Worm (Caenorhabditis elegans) whole organism, L4 larva: Measurements from ENCODE around the gene K08C7.7.

Source experiments
- D1046.2 ChIP-seq: fragments of 200-800 bp; sonication (Bioruptor generic); IDR thresholded peaks from 2 replicates; pipeline ENCODE4 v1.3.6; 2022; ENCODE audit warnings: missing genetic modification characterization, missing compliant biosample characterization
- F37D6.2 ChIP-seq: sonication (generic microtip); optimal IDR thresholded peaks from 2 replicates; lab custom pipeline; 2016; ENCODE audit warnings: mild to moderate bottlenecking, missing genetic modification characterization, missing compliant biosample characterization
- F44E2.7 ChIP-seq: fragments of 200-800 bp; sonication (Bioruptor generic); IDR thresholded peaks from 2 replicates; pipeline ENCODE4 v2.1.2; 2022; ENCODE audit warnings: missing genetic modification characterization, missing compliant biosample characterization
- Y105C5A.15 ChIP-seq: fragments of 200-800 bp; sonication (Bioruptor generic); IDR thresholded peaks from 2 replicates; pipeline ENCODE4 v1.3.6; 2022; ENCODE audit warnings: missing genetic modification characterization, missing compliant biosample characterization
- ama-1 ChIP-seq: fragments of 150-350 bp; optimal IDR thresholded peaks from 2 replicates; lab custom pipeline; 2014; ENCODE audit warnings: inconsistent platforms, mixed read lengths
- arid-1 ChIP-seq: fragments of 200-800 bp; sonication (Bioruptor generic); conservative IDR thresholded peaks from 2 replicates; pipeline ENCODE4 v1.3.6; 2022; ENCODE audit warnings: missing genetic modification reagents, missing genetic modification characterization, missing compliant biosample characterization
- ceh-20 ChIP-seq: fragments of 200-800 bp; sonication (Bioruptor generic); IDR thresholded peaks from 2 replicates; pipeline ENCODE4 v1.3.6; 2022; ENCODE audit warnings: missing genetic modification reagents, missing genetic modification characterization, missing compliant biosample characterization
- ceh-32 ChIP-seq: sonication (generic microtip); optimal IDR thresholded peaks from 2 replicates; lab custom pipeline; 2016; ENCODE audit warnings: mild to moderate bottlenecking, missing genetic modification characterization, missing compliant biosample characterization; ENCODE audit not compliant: poor library complexity
- ceh-82 ChIP-seq: sonication (generic microtip); optimal IDR thresholded peaks from 2 replicates; lab custom pipeline; 2017; ENCODE audit warnings: missing biosample characterization, missing genetic modification characterization
- ces-1 ChIP-seq: fragments of 150-350 bp; sonication (generic microtip); optimal IDR thresholded peaks from 4 replicates; lab custom pipeline; 2014; ENCODE audit warnings: missing biosample characterization, missing genetic modification reagents, missing genetic modification characterization
- cey-2 ChIP-seq: sonication (generic microtip); optimal IDR thresholded peaks from 3 replicates; lab custom pipeline; 2017; ENCODE audit warnings: missing genetic modification characterization, mild to moderate bottlenecking, missing compliant biosample characterization, antibody characterized with exemption, borderline replicate concordance; ENCODE audit not compliant: insufficient read depth
- daf-16 ChIP-seq, 3 experiments: sonication (generic microtip); optimal IDR thresholded peaks; 2 replicates each; lab custom pipeline; 2016 to 2017; ENCODE audit warnings: missing genetic modification characterization in 3 of 3, missing genetic modification reagents in 3 of 3, mild to moderate bottlenecking in 2 of 3, missing compliant biosample characterization in 2 of 3, missing biosample characterization in 1 of 3, moderate library complexity in 1 of 3
- dmd-9 ChIP-seq: fragments of 200-800 bp; sonication (Bioruptor generic); IDR thresholded peaks from 2 replicates; pipeline ENCODE4 v1.3.6; 2022; ENCODE audit warnings: missing genetic modification reagents, missing genetic modification characterization, missing compliant biosample characterization
- duxl-1 ChIP-seq: sonication (generic microtip); optimal IDR thresholded peaks from 2 replicates; lab custom pipeline; 2016; ENCODE audit warnings: mild to moderate bottlenecking, missing genetic modification characterization, moderate library complexity, missing compliant biosample characterization; ENCODE audit not compliant: poor library complexity
- dve-1 ChIP-seq: sonication (generic microtip); optimal IDR thresholded peaks from 2 replicates; lab custom pipeline; 2017; ENCODE audit warnings: antibody characterized with exemption, mild to moderate bottlenecking, missing genetic modification characterization, missing compliant biosample characterization; ENCODE audit not compliant: insufficient read depth
- egl-27 ChIP-seq: sonication (generic microtip); optimal IDR thresholded peaks from 3 replicates; lab custom pipeline; 2017; ENCODE audit warnings: missing biosample characterization, missing genetic modification reagents, missing genetic modification characterization
- egl-43 ChIP-seq: fragments of 200-800 bp; sonication (Bioruptor generic); IDR thresholded peaks from 2 replicates; pipeline ENCODE4 v1.3.6; 2022; ENCODE audit warnings: missing genetic modification reagents, missing genetic modification characterization, missing compliant biosample characterization
- fkh-10 ChIP-seq: fragments of 150-350 bp; optimal IDR thresholded peaks from 2 replicates; lab custom pipeline; 2014; ENCODE audit warnings: missing biosample characterization, missing genetic modification reagents, missing genetic modification characterization
- gei-8 ChIP-seq: fragments of 200-800 bp; sonication (Bioruptor generic); optimal IDR thresholded peaks from 2 replicates; lab custom pipeline; 2018; ENCODE audit warnings: mild to moderate bottlenecking, missing genetic modification characterization, missing compliant biosample characterization
- hif-1 ChIP-seq, 2 experiments: sonication (generic microtip); optimal IDR thresholded peaks; 2 replicates each; lab custom pipeline; 2016 to 2017; ENCODE audit warnings: missing compliant biosample characterization in 2 of 2, missing genetic modification characterization in 2 of 2, missing genetic modification reagents in 2 of 2, missing genotype in 2 of 2, mild to moderate bottlenecking in 1 of 2
- hmg-1.1 ChIP-seq: fragments of 200-800 bp; sonication (Bioruptor generic); IDR thresholded peaks from 2 replicates; pipeline ENCODE4 v1.3.6; 2022; ENCODE audit warnings: missing genetic modification reagents, missing genetic modification characterization, missing compliant biosample characterization
- lin-39 ChIP-seq: fragments of 150-350 bp; optimal IDR thresholded peaks from 2 replicates; lab custom pipeline; 2014; ENCODE audit warnings: missing biosample characterization, missing genetic modification reagents, missing genetic modification characterization
- lsy-2 ChIP-seq, 2 experiments: fragments of 150-350 bp in 1 of 2; sonication (generic microtip) in 1 of 2; optimal IDR thresholded peaks; 2 replicates each; lab custom pipeline; 2014 to 2017; ENCODE audit warnings: missing biosample characterization in 2 of 2, missing genetic modification characterization in 2 of 2
- madf-5 ChIP-seq, 2 experiments: fragments of 200-800 bp; sonication (Bioruptor generic); IDR thresholded peaks; 2 replicates each; pipeline ENCODE4 v1.3.6; 2022; ENCODE audit warnings: missing compliant biosample characterization in 2 of 2, missing genetic modification characterization in 2 of 2
- madf-9 ChIP-seq: fragments of 200-800 bp; sonication (Bioruptor generic); conservative IDR thresholded peaks from 2 replicates; pipeline ENCODE4 v1.3.6; 2022; ENCODE audit warnings: missing genetic modification reagents, missing genetic modification characterization, missing compliant biosample characterization
- mdt-29 ChIP-seq: fragments of 200-800 bp; sonication (Bioruptor generic); IDR thresholded peaks from 2 replicates; pipeline ENCODE4 v1.3.6; 2022; ENCODE audit warnings: missing genetic modification reagents, missing genetic modification characterization, missing compliant biosample characterization
- mxl-2 ChIP-seq: fragments of 200-800 bp; sonication (Bioruptor generic); conservative IDR thresholded peaks from 2 replicates; pipeline ENCODE4 v1.3.6; 2022; ENCODE audit warnings: missing genetic modification reagents, missing genetic modification characterization, missing compliant biosample characterization
- nhr-10 ChIP-seq: fragments of 150-350 bp; optimal IDR thresholded peaks from 2 replicates; lab custom pipeline; 2014; ENCODE audit warnings: missing biosample characterization, missing genetic modification characterization
- nhr-102 ChIP-seq: sonication (generic microtip); optimal IDR thresholded peaks from 2 replicates; lab custom pipeline; 2016; ENCODE audit warnings: mild to moderate bottlenecking, missing genetic modification characterization, moderate library complexity, missing compliant biosample characterization
- nhr-11 ChIP-seq: fragments of 150-350 bp; optimal IDR thresholded peaks from 2 replicates; lab custom pipeline; 2014; ENCODE audit warnings: missing biosample characterization, missing genetic modification characterization
- nhr-28 ChIP-seq: fragments of 150-350 bp; optimal IDR thresholded peaks from 2 replicates; lab custom pipeline; 2014; ENCODE audit warnings: missing biosample characterization, missing genetic modification characterization
- nhr-42 ChIP-seq: fragments of 200-800 bp; sonication (Bioruptor generic); IDR thresholded peaks from 2 replicates; pipeline ENCODE4 v1.3.6; 2022; ENCODE audit warnings: missing genetic modification characterization, missing compliant biosample characterization
- nhr-48 ChIP-seq: sonication (generic microtip); optimal IDR thresholded peaks from 2 replicates; lab custom pipeline; 2016; ENCODE audit warnings: mild to moderate bottlenecking, missing genetic modification characterization, missing compliant biosample characterization
- nhr-6 ChIP-seq: fragments of 150-350 bp; optimal IDR thresholded peaks from 2 replicates; lab custom pipeline; 2014; ENCODE audit warnings: missing biosample characterization, missing genetic modification characterization
- nhr-77 ChIP-seq: fragments of 150-350 bp; optimal IDR thresholded peaks from 2 replicates; lab custom pipeline; 2014; ENCODE audit warnings: missing biosample characterization, missing genetic modification characterization
- pqm-1 ChIP-seq: sonication (generic microtip); optimal IDR thresholded peaks from 2 replicates; lab custom pipeline; 2017; ENCODE audit warnings: missing biosample characterization, missing genetic modification characterization
- saeg-2 ChIP-seq: fragments of 200-800 bp; sonication (Bioruptor generic); IDR thresholded peaks from 2 replicates; pipeline ENCODE4 v1.3.6; 2022; ENCODE audit warnings: missing genetic modification reagents, missing genetic modification characterization, missing compliant biosample characterization
- set-16 ChIP-seq: fragments of 200-800 bp; sonication (Bioruptor generic); IDR thresholded peaks from 2 replicates; pipeline ENCODE4 v1.3.6; 2022; ENCODE audit warnings: missing genetic modification reagents, missing genetic modification characterization, missing compliant biosample characterization
- skn-1 ChIP-seq: fragments of 150-350 bp; optimal IDR thresholded peaks from 2 replicates; lab custom pipeline; 2014; ENCODE audit warnings: missing biosample characterization, missing genetic modification characterization
- snpc-1.2 ChIP-seq: fragments of 200-800 bp; sonication (Bioruptor generic); IDR thresholded peaks from 2 replicates; pipeline ENCODE4 v1.3.6; 2022; ENCODE audit warnings: missing genetic modification reagents, missing genetic modification characterization, missing compliant biosample characterization
- snpc-4 ChIP-seq: fragments of 150-350 bp; optimal IDR thresholded peaks from 2 replicates; lab custom pipeline; 2014; ENCODE audit warnings: missing biosample characterization, missing genetic modification characterization
- unc-130 ChIP-seq: sonication (generic microtip); optimal IDR thresholded peaks from 2 replicates; lab custom pipeline; 2016; ENCODE audit warnings: missing genetic modification reagents, missing genetic modification characterization, missing compliant biosample characterization
- unc-62 ChIP-seq, 3 experiments: fragments of 150-350 bp in 1 of 3; sonication (generic microtip); optimal IDR thresholded peaks in 2 of 3; peaks in 1 of 3; 1 replicate in 1 of 3; 2 replicates in 2 of 3; lab custom pipeline; 2014 to 2017; ENCODE audit warnings: missing biosample characterization in 3 of 3, missing genetic modification characterization in 3 of 3, missing genetic modification reagents in 3 of 3, missing genotype in 1 of 3
- vab-7 ChIP-seq: fragments of 200-800 bp; sonication (Bioruptor generic); IDR thresholded peaks from 2 replicates; pipeline ENCODE4 v1.3.6; 2022; ENCODE audit warnings: missing genetic modification reagents, missing genetic modification characterization, missing compliant biosample characterization
- zfp-3 ChIP-seq: fragments of 200-800 bp; sonication (Bioruptor generic); conservative IDR thresholded peaks from 2 replicates; pipeline ENCODE4 v1.3.6; 2022; ENCODE audit warnings: missing genetic modification reagents, missing genetic modification characterization, missing compliant biosample characterization
- ztf-11 ChIP-seq: fragments of 150-350 bp; optimal IDR thresholded peaks from 2 replicates; lab custom pipeline; 2014; ENCODE audit warnings: missing biosample characterization, missing genetic modification characterization
- ztf-7 ChIP-seq: fragments of 150-350 bp; optimal IDR thresholded peaks from 2 replicates; lab custom pipeline; 2014; ENCODE audit warnings: missing biosample characterization, missing genetic modification characterization

Gene K08C7.7

ce11 chrIV:10697022-10697979 lies 33.1 kb downstream of the K08C7.7 start, which contains the start of gene allo-1 (continued):
- TF ChIP-seq duxl-1 (tag; lab: Kevin White, UChicago) (no peak), fkh-10 (GFP tag; lab: Kevin White, UChicago) (no peak), nhr-11 (tag; lab: Kevin White, UChicago) (peak; percentile 65), hif-1 (tag; optimal IDR thresholded peaks at IDR 0.05; lab: Kevin White, UChicago) (peak in 1 of 2 experiments; percentile 56), snpc-1.2 (peak; percentile 64), zfp-3 (GFP tag; lab: Robert Waterston, UW) (no peak), cey-2 (no peak), ceh-82 (tag; lab: Kevin White, UChicago) (no peak), ces-1 (GFP tag; lab: Kevin White, UChicago) (no peak), dve-1 (tag; lab: Kevin White, UChicago) (peak; percentile 76), madf-9 (GFP tag; lab: Robert Waterston, UW) (no peak), saeg-2 (no peak), nhr-6 (tag; lab: Kevin White, UChicago) (peak; percentile 63), ceh-32 (tag; lab: Kevin White, UChicago) (no peak), lsy-2 (tag; optimal IDR thresholded peaks at IDR 0.05; lab: Kevin White, UChicago) (peak; percentile 35 to 68), snpc-4 (tag; lab: Kevin White, UChicago) (no peak), egl-43 (no peak), vab-7 (GFP tag; lab: Robert Waterston, UW) (no peak), dmd-9 (GFP tag; lab: Robert Waterston, UW) (0 out of 2 replicates have a peak, but pooled peaks have one; percentile 31), egl-27 (tag; lab: Kevin White, UChicago) (no peak), nhr-28 (tag; lab: Kevin White, UChicago) (peak; percentile 80), hmg-1.1 (GFP tag; lab: Robert Waterston, UW) (peak; percentile 26; the same call in 1 of the 2 replicates), Y105C5A.15 (GFP tag; lab: Robert Waterston, UW) (no peak), unc-130 (GFP tag; lab: Kevin White, UChicago) (no peak), set-16 (GFP tag; lab: Robert Waterston, UW) (no peak), ztf-7 (tag; lab: Kevin White, UChicago) (no peak), gei-8 (no peak), nhr-42 (GFP tag; lab: Robert Waterston, UW) (no peak), D1046.2 (GFP tag; lab: Robert Waterston, UW) (no peak), pqm-1 (tag; lab: Kevin White, UChicago) (peak; percentile 7), unc-62 (GFP tag; optimal IDR thresholded peaks at IDR 0.05 in 1 of 2; lab: Kevin White, UChicago) (peak in 1 of 2 experiments; percentile 28), unc-62 (tag; optimal IDR thresholded peaks at IDR 0.05; lab: Kevin White, UChicago) (no peak), F37D6.2 (no peak), arid-1 (GFP tag; lab: Robert Waterston, UW) (no peak), nhr-10 (tag; lab: Kevin White, UChicago) (no peak), mdt-29 (GFP tag; lab: Robert Waterston, UW) (no peak), ama-1 (lab: Kevin White, UChicago) (peak; percentile 31), ztf-11 (tag; lab: Kevin White, UChicago) (no peak), skn-1 (no peak), ceh-20 (no peak), F44E2.7 (no peak), mxl-2 (no peak), lin-39 (tag; lab: Kevin White, UChicago) (no peak), daf-16 (GFP tag; optimal IDR thresholded peaks at IDR 0.05; lab: Kevin White, UChicago) (no peak), daf-16 (tag; optimal IDR thresholded peaks at IDR 0.05; lab: Kevin White, UChicago) (peak; percentile 18), nhr-48 (tag; lab: Kevin White, UChicago) (peak; percentile 18), madf-5 (GFP tag; IDR thresholded peaks at IDR 0.05; lab: Robert Waterston, UW) (no peak), nhr-102 (tag; lab: Kevin White, UChicago) (no peak), nhr-77 (peak; percentile 69)
